Fruit fly (Drosophila melanogaster) whole organism, prepupa: ENCODE measurements around the gene simj.

ENCODE experiments used
- Blimp-1 ChIP-seq: fragments of 200-800 bp; sonication (Bioruptor generic); optimal IDR thresholded peaks from 3 replicates; lab custom pipeline; 2017; ENCODE audit warnings: missing biosample characterization, missing genetic modification characterization, mild to moderate bottlenecking, moderate library complexity, missing genetic modification reagents
- CG10631 ChIP-seq: fragments of 200-800 bp; sonication (Bioruptor generic); optimal IDR thresholded peaks from 2 replicates; lab custom pipeline; 2016; ENCODE audit warnings: missing biosample characterization, missing genetic modification characterization
- CG10669 ChIP-seq: fragments of 200-800 bp; sonication (Bioruptor generic); optimal IDR thresholded peaks from 3 replicates; lab custom pipeline; 2018; ENCODE audit warnings: missing biosample characterization, mild to moderate bottlenecking, missing genetic modification characterization, moderate library complexity
- CG11294 ChIP-seq: fragments of 200-800 bp; sonication (Bioruptor generic); IDR thresholded peaks from 2 replicates; pipeline ENCODE4 v1.3.6; 2022; ENCODE audit warnings: missing biosample characterization, missing genetic modification characterization
- CG11902 ChIP-seq: fragments of 200-800 bp; sonication (Bioruptor generic); optimal IDR thresholded peaks from 3 replicates; lab custom pipeline; 2016; ENCODE audit warnings: missing biosample characterization, missing genetic modification characterization
- CG15336 ChIP-seq: fragments of 200-800 bp; sonication (Bioruptor generic); IDR thresholded peaks from 2 replicates; pipeline ENCODE4 v1.3.6; 2022; ENCODE audit warnings: missing biosample characterization, missing genetic modification characterization
- CG16779 ChIP-seq: fragments of 200-800 bp; sonication (Bioruptor generic); optimal IDR thresholded peaks from 3 replicates; lab custom pipeline; 2017; ENCODE audit warnings: missing biosample characterization, mild to moderate bottlenecking, missing genetic modification characterization
- CG3032 ChIP-seq: fragments of 200-800 bp; optimal IDR thresholded peaks from 2 replicates; lab custom pipeline; 2019; ENCODE audit warnings: missing biosample characterization, mild to moderate bottlenecking, missing genetic modification characterization, moderate library complexity
- CG31627 ChIP-seq: fragments of 200-800 bp; sonication (Bioruptor generic); optimal IDR thresholded peaks from 3 replicates; lab custom pipeline; 2016; ENCODE audit warnings: missing biosample characterization, missing genetic modification characterization
- CG32006 ChIP-seq: fragments of 200-800 bp; sonication (Bioruptor generic); optimal IDR thresholded peaks from 3 replicates; lab custom pipeline; 2017; ENCODE audit warnings: missing biosample characterization, mild to moderate bottlenecking, missing genetic modification characterization
- CG3919 ChIP-seq: fragments of 200-800 bp; sonication (Bioruptor generic); optimal IDR thresholded peaks from 3 replicates; lab custom pipeline; 2016; ENCODE audit warnings: missing biosample characterization, missing genetic modification characterization
- CG4318 ChIP-seq: fragments of 200-800 bp; sonication (Bioruptor generic); optimal IDR thresholded peaks from 3 replicates; lab custom pipeline; 2017; ENCODE audit warnings: missing biosample characterization, mild to moderate bottlenecking, missing genetic modification characterization
- CG6163 ChIP-seq: fragments of 200-800 bp; sonication (Bioruptor generic); IDR thresholded peaks from 3 replicates; pipeline ENCODE4 v1.3.6; 2022; ENCODE audit warnings: missing biosample characterization, missing genetic modification characterization
- CG6276 ChIP-seq: fragments of 200-800 bp; sonication (Bioruptor generic); optimal IDR thresholded peaks from 2 replicates; lab custom pipeline; 2017; ENCODE audit warnings: missing biosample characterization, mild to moderate bottlenecking, missing genetic modification characterization
- CG6792 ChIP-seq: fragments of 200-800 bp; sonication (Bioruptor generic); optimal IDR thresholded peaks from 3 replicates; lab custom pipeline; 2016; ENCODE audit warnings: missing biosample characterization, missing genetic modification characterization
- CG6854 ChIP-seq: fragments of 200-800 bp; sonication (Bioruptor generic); optimal IDR thresholded peaks from 2 replicates; lab custom pipeline; 2017; ENCODE audit warnings: missing biosample characterization, mild to moderate bottlenecking, missing genetic modification characterization
- CG7368 ChIP-seq: fragments of 200-800 bp; sonication (Bioruptor generic); optimal IDR thresholded peaks from 3 replicates; lab custom pipeline; 2016; ENCODE audit warnings: missing biosample characterization, missing genetic modification characterization
- CG8119 ChIP-seq: fragments of 200-800 bp; sonication (Bioruptor generic); IDR thresholded peaks from 3 replicates; pipeline ENCODE4 v1.3.6; 2022; ENCODE audit warnings: missing biosample characterization, missing genetic modification characterization
- CG8632 ChIP-seq: fragments of 200-800 bp; sonication (Bioruptor generic); optimal IDR thresholded peaks from 3 replicates; lab custom pipeline; 2016; ENCODE audit warnings: missing biosample characterization, missing genetic modification characterization
- CG9139 ChIP-seq: fragments of 200-800 bp; sonication (Bioruptor generic); optimal IDR thresholded peaks from 3 replicates; lab custom pipeline; 2017; ENCODE audit warnings: missing biosample characterization, mild to moderate bottlenecking, missing genetic modification characterization
- Eip78C ChIP-seq: fragments of 200-800 bp; sonication (Bioruptor generic); peaks from one replicate; lab custom pipeline; 2016; ENCODE audit warnings: missing biosample characterization, missing genetic modification characterization
- Eip93F ChIP-seq: fragments of 200-800 bp; sonication (Bioruptor generic); optimal IDR thresholded peaks from 2 replicates; lab custom pipeline; 2016; ENCODE audit warnings: missing biosample characterization, mild to moderate bottlenecking, missing genetic modification characterization
- Ets96B ChIP-seq: fragments of 200-800 bp; optimal IDR thresholded peaks from 2 replicates; lab custom pipeline; 2019; ENCODE audit warnings: missing biosample characterization, mild to moderate bottlenecking, missing genetic modification characterization, moderate library complexity
- Gug ChIP-seq: fragments of 200-800 bp; sonication (Bioruptor generic); IDR thresholded peaks from 2 replicates; pipeline ENCODE4 v1.3.6; 2022; ENCODE audit warnings: missing biosample characterization, missing genetic modification characterization
- Hr38 ChIP-seq: sonication (Bioruptor generic); optimal IDR thresholded peaks from 2 replicates; lab custom pipeline; 2016; ENCODE audit warnings: missing biosample characterization, missing genetic modification characterization
- Hr39 ChIP-seq: fragments of 200-800 bp; sonication (Bioruptor generic); optimal IDR thresholded peaks from 2 replicates; lab custom pipeline; 2016; ENCODE audit warnings: missing biosample characterization, missing genetic modification characterization
- Hr4 ChIP-seq: fragments of 200-800 bp; sonication (Bioruptor generic); optimal IDR thresholded peaks from 3 replicates; lab custom pipeline; 2016; ENCODE audit warnings: missing biosample characterization, missing genetic modification characterization
- Lpt ChIP-seq: fragments of 200-800 bp; sonication (Bioruptor generic); optimal IDR thresholded peaks from 3 replicates; lab custom pipeline; 2016; ENCODE audit warnings: missing biosample characterization, missing genetic modification characterization
- Met ChIP-seq: fragments of 200-800 bp; sonication (Bioruptor generic); optimal IDR thresholded peaks from 3 replicates; lab custom pipeline; 2016; ENCODE audit warnings: missing biosample characterization, missing genetic modification characterization
- Sox102F ChIP-seq: fragments of 200-800 bp; sonication (Bioruptor generic); optimal IDR thresholded peaks from 2 replicates; lab custom pipeline; 2016; ENCODE audit warnings: missing biosample characterization, mild to moderate bottlenecking, missing genetic modification characterization
- Sox15 ChIP-seq: fragments of 200-800 bp; sonication (Bioruptor generic); optimal IDR thresholded peaks from 3 replicates; lab custom pipeline; 2016; ENCODE audit warnings: missing biosample characterization, missing genetic modification characterization
- achi ChIP-seq: fragments of 200-800 bp; sonication (Bioruptor generic); optimal IDR thresholded peaks from 3 replicates; lab custom pipeline; 2016; ENCODE audit warnings: missing biosample characterization, missing genetic modification characterization
- acj6 ChIP-seq: fragments of 200-800 bp; sonication (Bioruptor generic); optimal IDR thresholded peaks from 3 replicates; lab custom pipeline; 2016; ENCODE audit warnings: missing biosample characterization, missing genetic modification characterization
- eg ChIP-seq: fragments of 200-800 bp; sonication (Bioruptor generic); IDR thresholded peaks from 3 replicates; pipeline ENCODE4 v1.3.6; 2022; ENCODE audit warnings: missing biosample characterization, missing genetic modification characterization
- esn ChIP-seq: fragments of 200-800 bp; sonication (Bioruptor generic); optimal IDR thresholded peaks from 2 replicates; lab custom pipeline; 2016; ENCODE audit warnings: missing biosample characterization, mild to moderate bottlenecking, missing genetic modification characterization, moderate library complexity
- fd59A ChIP-seq: fragments of 200-800 bp; sonication (Bioruptor generic); optimal IDR thresholded peaks from 2 replicates; lab custom pipeline; 2017; ENCODE audit warnings: missing biosample characterization, mild to moderate bottlenecking, missing genetic modification characterization, missing genetic modification reagents
- fd85E ChIP-seq: fragments of 200-800 bp; sonication (Bioruptor generic); optimal IDR thresholded peaks from 3 replicates; lab custom pipeline; 2016; ENCODE audit warnings: missing biosample characterization, missing genetic modification characterization
- fkh ChIP-seq: fragments of 200-800 bp; sonication (Bioruptor generic); optimal IDR thresholded peaks from 3 replicates; lab custom pipeline; 2017; ENCODE audit warnings: missing biosample characterization, mild to moderate bottlenecking, missing genetic modification characterization, moderate library complexity
- net ChIP-seq: fragments of 200-800 bp; sonication (Bioruptor generic); optimal IDR thresholded peaks from 3 replicates; lab custom pipeline; 2016; ENCODE audit warnings: missing biosample characterization, missing genetic modification characterization
- salr ChIP-seq, 2 experiments: fragments of 200-800 bp; sonication (Bioruptor generic); optimal IDR thresholded peaks; 3 replicates each; lab custom pipeline; 2016 to 2018; ENCODE audit warnings: missing biosample characterization in 2 of 2, missing genetic modification characterization in 2 of 2, mild to moderate bottlenecking in 1 of 2
- spab ChIP-seq: fragments of 200-800 bp; sonication (Bioruptor generic); optimal IDR thresholded peaks from 2 replicates; lab custom pipeline; 2017; ENCODE audit warnings: missing biosample characterization, mild to moderate bottlenecking, missing genetic modification characterization, missing genetic modification reagents
- svp ChIP-seq: fragments of 200-800 bp; sonication (Bioruptor generic); peaks from one replicate; lab custom pipeline; 2016; ENCODE audit warnings: missing biosample characterization, missing genetic modification characterization
- topi ChIP-seq: fragments of 200-800 bp; sonication (Bioruptor generic); optimal IDR thresholded peaks from 3 replicates; lab custom pipeline; 2016; ENCODE audit warnings: missing biosample characterization, missing genetic modification characterization
- vri ChIP-seq: fragments of 200-800 bp; sonication (Bioruptor generic); optimal IDR thresholded peaks from 3 replicates; lab custom pipeline; 2016; ENCODE audit warnings: missing biosample characterization, mild to moderate bottlenecking, missing genetic modification characterization

Gene simj

dm6 chr3L:10713458-10714118, 49.0 kb downstream of the simj start (continued):
- peak; percentile 31 for TF ChIP-seq Blimp-1 (GFP tag; lab: Kevin White, UChicago)
- peak; percentile 81 for TF ChIP-seq CG4318 (GFP tag; lab: Kevin White, UChicago)
- peak; percentile 15 for TF ChIP-seq fd59A (GFP tag; lab: Kevin White, UChicago)
- TF ChIP-seq CG15336 (GFP tag; lab: Robert Waterston, UW), result peak; percentile 83
- TF ChIP-seq topi (GFP tag; lab: Kevin White, UChicago), result peak; percentile 88
- peak; percentile 34 for TF ChIP-seq Ets96B (tag; lab: Kevin White, UChicago)
- TF ChIP-seq CG3919 (GFP tag; lab: Kevin White, UChicago), result peak; percentile 80
- no peak for TF ChIP-seq CG9139
- TF ChIP-seq Sox15 (GFP tag; lab: Kevin White, UChicago), result peak; percentile 31
- TF ChIP-seq Eip93F (GFP tag; lab: Kevin White, UChicago), result peak; percentile 66
- TF ChIP-seq Met (GFP tag; lab: Kevin White, UChicago), result peak; percentile 89
- TF ChIP-seq svp (GFP tag; lab: Kevin White, UChicago), result peak; percentile 95
- peak; percentile 83 for TF ChIP-seq acj6
- TF ChIP-seq CG16779, result peak; percentile 58
- peak; percentile 89 for TF ChIP-seq Lpt (GFP tag; lab: Kevin White, UChicago)
- TF ChIP-seq Hr4, result peak; percentile 83

dm6 chr3L:10715748-10716147, 51.2 kb downstream of the simj start:
- TF ChIP-seq CG6163 (GFP tag; lab: Robert Waterston, UW) (peak; percentile 12; the same call in 1 of the 3 replicates), svp (GFP tag; lab: Kevin White, UChicago) (peak; percentile 32), CG11294 (GFP tag; lab: Robert Waterston, UW) (no peak), CG32006 (GFP tag; lab: Kevin White, UChicago) (no peak)

- TF ChIP-seq CG4318 (GFP tag; lab: Kevin White, UChicago) (no peak), Eip78C (GFP tag; lab: Kevin White, UChicago) (peak; percentile 87), CG6792 (GFP tag; lab: Kevin White, UChicago) (no peak), CG10669 (peak; percentile 30), Blimp-1 (GFP tag; lab: Kevin White, UChicago) (no peak), fkh (GFP tag; lab: Kevin White, UChicago) (no peak), CG11902 (no peak), CG10631 (peak; percentile 42), Sox102F (GFP tag; lab: Kevin White, UChicago) (peak; percentile 17), CG8119 (GFP tag; lab: Robert Waterston, UW) (no peak), spab (GFP tag; lab: Kevin White, UChicago) (peak; percentile 40), CG11294 (GFP tag; lab: Robert Waterston, UW) (no peak), CG16779 (no peak), topi (GFP tag; lab: Kevin White, UChicago) (peak; percentile 31), Hr4 (no peak), Ets96B (tag; lab: Kevin White, UChicago) (peak; percentile 56), Hr38 (GFP tag; lab: Kevin White, UChicago) (no peak), achi (peak; percentile 36), CG6854 (GFP tag; lab: Kevin White, UChicago) (no peak), CG6276 (GFP tag; lab: Kevin White, UChicago) (no peak), Gug (GFP tag; lab: Robert Waterston, UW) (no peak), net (GFP tag; lab: Kevin White, UChicago) (no peak), vri (no peak), eg (GFP tag; lab: Robert Waterston, UW) (no peak), CG15336 (GFP tag; lab: Robert Waterston, UW) (no peak), fd85E (GFP tag; lab: Kevin White, UChicago) (no peak), CG8632 (GFP tag; lab: Kevin White, UChicago) (no peak), Sox15 (GFP tag; lab: Kevin White, UChicago) (no peak), CG32006 (GFP tag; lab: Kevin White, UChicago) (peak; percentile 43), acj6 (peak; percentile 6), Hr39 (GFP tag; lab: Kevin White, UChicago) (no peak), svp (GFP tag; lab: Kevin White, UChicago) (peak; percentile 63), CG3032 (tag; lab: Kevin White, UChicago) (peak; percentile 36), CG31627 (GFP tag; lab: Kevin White, UChicago) (peak; percentile 4), Eip93F (GFP tag; lab: Kevin White, UChicago) (no peak), CG7368 (no peak), CG9139 (no peak), salr (GFP tag; optimal IDR thresholded peaks at IDR 0.05; lab: Kevin White, UChicago) (no peak), Met (GFP tag; lab: Kevin White, UChicago) (peak; percentile 47), esn (GFP tag; lab: Kevin White, UChicago) (peak; percentile 40)
Observed at dm6 chr3L:10716342-10716896, 51.9 kb downstream of the simj start.
